Fruit fly (Drosophila melanogaster) whole organism, pupa: Measurements from ENCODE around the gene CG13365.

ENCODE experiments used
- CG10348 ChIP-seq: fragments of 200-800 bp; sonication (Bioruptor generic); IDR thresholded peaks from 2 replicates; pipeline ENCODE4 v1.3.6; 2022; ENCODE audit warnings: missing biosample characterization, missing genetic modification characterization
- CG14655 ChIP-seq: fragments of 200-800 bp; sonication (Bioruptor generic); optimal IDR thresholded peaks from 3 replicates; lab custom pipeline; 2017; ENCODE audit warnings: mild to moderate bottlenecking, missing biosample characterization, missing genetic modification reagents, missing genetic modification characterization
- CG15710 ChIP-seq: fragments of 200-800 bp; sonication (Bioruptor generic); optimal IDR thresholded peaks from 2 replicates; lab custom pipeline; 2018; ENCODE audit warnings: missing biosample characterization, mild to moderate bottlenecking, missing genetic modification characterization, moderate library complexity
- D1 ChIP-seq: fragments of 200-800 bp; sonication (Bioruptor generic); optimal IDR thresholded peaks from 2 replicates; lab custom pipeline; 2018; ENCODE audit warnings: missing biosample characterization, mild to moderate bottlenecking, missing genetic modification characterization, moderate library complexity
- EcR ChIP-seq: fragments of 200-800 bp; sonication (Bioruptor generic); optimal IDR thresholded peaks from 3 replicates; lab custom pipeline; 2019; ENCODE audit warnings: missing biosample characterization, missing genetic modification characterization, mild to moderate bottlenecking, moderate library complexity, missing genetic modification reagents
- Pif1B ChIP-seq: fragments of 200-800 bp; sonication (Bioruptor generic); optimal IDR thresholded peaks from 3 replicates; lab custom pipeline; 2016; ENCODE audit warnings: missing biosample characterization, missing genetic modification characterization
- rn ChIP-seq: fragments of 200-800 bp; sonication (Bioruptor generic); IDR thresholded peaks from 2 replicates; pipeline ENCODE4 v1.3.6; 2022; ENCODE audit warnings: missing biosample characterization, missing genetic modification characterization

DNA sequence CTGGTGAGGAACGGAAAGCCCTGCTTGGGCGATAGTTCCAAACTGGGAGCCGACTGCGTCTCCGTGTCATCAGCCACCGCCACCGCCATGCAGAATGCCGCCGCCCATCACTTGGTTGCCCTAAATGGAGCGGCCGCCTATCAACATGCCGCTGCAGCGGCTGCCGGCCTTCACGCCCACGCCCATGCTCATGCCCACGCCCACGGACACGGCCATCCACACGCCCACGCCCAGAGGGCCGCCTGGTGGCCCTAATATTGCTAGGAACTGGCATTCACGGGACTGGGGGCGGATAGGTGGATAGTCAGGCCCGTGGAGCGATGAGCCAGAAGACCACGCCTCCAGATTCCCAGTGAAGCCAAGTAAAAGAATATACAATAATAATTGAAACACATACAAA, 24.0 kb downstream of the CG13365 start:
- no peak for TF ChIP-seq D1 (tag; lab: Kevin White, UChicago)
- TF ChIP-seq CG14655 = no peak
- no peak for TF ChIP-seq EcR
- TF ChIP-seq rn = no peak
- TF ChIP-seq Pif1B (GFP tag; lab: Kevin White, UChicago) = no peak
- TF ChIP-seq CG15710 (tag; lab: Kevin White, UChicago) = no peak
- TF ChIP-seq CG10348 = no peak
